Fruit fly (Drosophila melanogaster): ENCODE measurements around the gene CG15385.

CG15385 gene

dm6 chr2L:2194305-2194828 lies 18.0 kb downstream of the CG15385 start:
- TF ChIP-seq h (optimal IDR thresholded peaks at IDR 0.05): peak; percentile 32
- no peak for TF ChIP-seq psq (optimal IDR thresholded peaks at IDR 0.05)
- TF ChIP-seq insv (optimal IDR thresholded peaks at IDR 0.05): peak; percentile 22

DNA sequence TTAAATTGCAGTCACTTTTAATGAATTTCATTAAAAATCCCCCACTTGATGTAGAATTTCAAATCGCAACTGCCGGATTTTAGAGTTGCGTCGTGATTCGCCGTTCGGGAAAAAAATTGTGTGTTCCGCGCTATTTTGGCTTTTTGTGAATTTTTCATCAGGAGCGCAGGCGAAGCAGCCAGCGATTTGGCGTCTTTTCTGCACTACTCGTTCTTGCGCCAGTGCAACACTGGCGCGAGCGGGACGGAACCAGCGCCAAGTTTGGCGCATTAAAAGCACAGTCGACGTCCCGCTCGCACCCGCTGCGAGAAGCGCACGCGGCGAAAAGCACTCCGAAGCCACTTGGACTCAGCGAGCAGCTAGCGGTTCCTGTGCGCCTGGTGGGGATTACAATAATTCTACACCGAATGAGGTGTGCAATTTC lies 19.0 kb downstream of the CG15385 start:
- TF ChIP-seq insv (optimal IDR thresholded peaks at IDR 0.05) (no peak), h (optimal IDR thresholded peaks at IDR 0.05) (no peak), psq (optimal IDR thresholded peaks at IDR 0.05) (no peak), Sin3A (optimal IDR thresholded peaks at IDR 0.05) (no peak), ttk (optimal IDR thresholded peaks at IDR 0.05) (no peak), Myc (optimal IDR thresholded peaks at IDR 0.05) (no peak)

- TF ChIP-seq Myc (optimal IDR thresholded peaks at IDR 0.05) (no peak), Sin3A (optimal IDR thresholded peaks at IDR 0.05) (no peak), ttk (optimal IDR thresholded peaks at IDR 0.05) (no peak), psq (optimal IDR thresholded peaks at IDR 0.05) (no peak), h (optimal IDR thresholded peaks at IDR 0.05) (no peak), insv (optimal IDR thresholded peaks at IDR 0.05) (no peak)
Observed at dm6 chr2L:2192123-2192601, 20.2 kb downstream of the CG15385 start, which contains the start of gene CG10874. CG10874 (minus strand) TSS chr2L:2192386.

- TF ChIP-seq h (optimal IDR thresholded peaks at IDR 0.05) (no peak), ttk (optimal IDR thresholded peaks at IDR 0.05) (no peak), insv (optimal IDR thresholded peaks at IDR 0.05) (no peak), Myc (optimal IDR thresholded peaks at IDR 0.05) (no peak)
Observed at dm6 chr2L:2191404-2191803, 21.0 kb downstream of the CG15385 start.

- TF ChIP-seq psq (optimal IDR thresholded peaks at IDR 0.05): no peak
- no peak for TF ChIP-seq insv (optimal IDR thresholded peaks at IDR 0.05)
- no peak for TF ChIP-seq h (optimal IDR thresholded peaks at IDR 0.05)
- no peak for TF ChIP-seq Sin3A (optimal IDR thresholded peaks at IDR 0.05)
- TF ChIP-seq ttk (optimal IDR thresholded peaks at IDR 0.05): no peak
- no peak for TF ChIP-seq Myc (optimal IDR thresholded peaks at IDR 0.05)
Observed at dm6 chr2L:2190684-2191083, 21.7 kb downstream of the CG15385 start.

DNA sequence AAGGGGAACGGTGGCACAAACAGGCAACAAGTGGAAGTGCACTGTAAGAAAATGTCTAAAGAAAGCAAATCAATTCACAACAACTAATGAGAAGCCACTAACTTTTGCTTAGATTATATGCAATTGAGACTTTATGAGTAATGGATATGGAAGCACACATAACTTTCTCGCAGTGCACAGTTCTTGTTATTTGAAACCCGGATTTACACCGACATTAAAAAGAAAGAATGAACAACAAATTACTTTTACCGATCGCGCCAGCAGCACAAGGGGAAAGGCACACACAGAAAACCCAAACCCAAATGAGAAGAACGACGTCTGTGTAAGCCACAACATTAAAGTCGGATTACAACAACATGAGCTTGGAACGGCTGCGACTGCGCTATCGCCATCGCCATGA lies 23.3 kb downstream of the CG15385 start:
- no peak for TF ChIP-seq psq (optimal IDR thresholded peaks at IDR 0.05)

dm6 chr2L:2187411-2187810 lies 25.0 kb downstream of the CG15385 start:
- TF ChIP-seq Sin3A (optimal IDR thresholded peaks at IDR 0.05): no peak
- TF ChIP-seq insv (optimal IDR thresholded peaks at IDR 0.05): no peak
- no peak for TF ChIP-seq ttk (optimal IDR thresholded peaks at IDR 0.05)
- no peak for TF ChIP-seq psq (optimal IDR thresholded peaks at IDR 0.05)

- TF ChIP-seq Sin3A (optimal IDR thresholded peaks at IDR 0.05): no peak
- TF ChIP-seq ttk (optimal IDR thresholded peaks at IDR 0.05): no peak
- no peak for TF ChIP-seq h (optimal IDR thresholded peaks at IDR 0.05)
- TF ChIP-seq Myc (optimal IDR thresholded peaks at IDR 0.05): no peak
- no peak for TF ChIP-seq insv (optimal IDR thresholded peaks at IDR 0.05)
- no peak for TF ChIP-seq psq (optimal IDR thresholded peaks at IDR 0.05)
Observed at dm6 chr2L:2185373-2185772, 27.0 kb downstream of the CG15385 start.

- no peak for TF ChIP-seq insv (optimal IDR thresholded peaks at IDR 0.05)
- TF ChIP-seq h (optimal IDR thresholded peaks at IDR 0.05): no peak
- TF ChIP-seq ttk (optimal IDR thresholded peaks at IDR 0.05): no peak
- no peak for TF ChIP-seq Sin3A (optimal IDR thresholded peaks at IDR 0.05)
- TF ChIP-seq psq (optimal IDR thresholded peaks at IDR 0.05): no peak
- TF ChIP-seq Myc (optimal IDR thresholded peaks at IDR 0.05): no peak
Observed at dm6 chr2L:2184659-2185058, 27.7 kb downstream of the CG15385 start.

- TF ChIP-seq insv (optimal IDR thresholded peaks at IDR 0.05): no peak
Observed at dm6 chr2L:2184129-2184528, 28.2 kb downstream of the CG15385 start.

DNA sequence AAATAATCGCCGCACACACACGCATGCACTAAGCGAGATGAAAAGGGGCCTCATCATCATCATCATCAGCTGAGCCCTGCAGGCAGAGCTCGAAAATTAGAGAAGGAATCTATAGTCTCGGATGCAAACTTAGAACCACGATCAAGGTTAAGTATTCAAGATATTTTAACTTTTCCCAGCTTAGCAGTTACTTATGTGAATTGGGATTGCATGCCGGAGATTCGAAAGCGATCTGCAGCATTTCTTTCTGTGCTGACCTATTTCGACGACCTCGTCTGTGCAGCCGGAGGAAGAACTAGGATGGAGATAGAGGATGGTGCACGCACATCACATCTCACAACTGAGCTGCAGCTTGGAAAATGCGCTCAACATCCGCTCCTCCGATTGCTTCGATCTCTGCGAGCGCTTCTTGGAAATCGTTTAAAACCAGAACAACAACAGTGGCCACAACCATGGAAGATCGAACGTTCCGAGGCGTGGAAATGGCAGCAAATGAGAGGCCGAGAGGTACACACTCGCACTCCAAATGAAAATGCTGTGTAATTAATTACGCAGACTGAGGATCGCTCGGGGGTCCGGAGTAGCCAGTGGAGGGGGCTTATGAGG lies 29.5 kb downstream of the CG15385 start:
- no peak for TF ChIP-seq h (optimal IDR thresholded peaks at IDR 0.05)
- no peak for TF ChIP-seq ttk (optimal IDR thresholded peaks at IDR 0.05)
- no peak for TF ChIP-seq psq (optimal IDR thresholded peaks at IDR 0.05)
- no peak for TF ChIP-seq Sin3A (optimal IDR thresholded peaks at IDR 0.05)
- no peak for TF ChIP-seq Myc (optimal IDR thresholded peaks at IDR 0.05)
- TF ChIP-seq insv (optimal IDR thresholded peaks at IDR 0.05): no peak

DNA sequence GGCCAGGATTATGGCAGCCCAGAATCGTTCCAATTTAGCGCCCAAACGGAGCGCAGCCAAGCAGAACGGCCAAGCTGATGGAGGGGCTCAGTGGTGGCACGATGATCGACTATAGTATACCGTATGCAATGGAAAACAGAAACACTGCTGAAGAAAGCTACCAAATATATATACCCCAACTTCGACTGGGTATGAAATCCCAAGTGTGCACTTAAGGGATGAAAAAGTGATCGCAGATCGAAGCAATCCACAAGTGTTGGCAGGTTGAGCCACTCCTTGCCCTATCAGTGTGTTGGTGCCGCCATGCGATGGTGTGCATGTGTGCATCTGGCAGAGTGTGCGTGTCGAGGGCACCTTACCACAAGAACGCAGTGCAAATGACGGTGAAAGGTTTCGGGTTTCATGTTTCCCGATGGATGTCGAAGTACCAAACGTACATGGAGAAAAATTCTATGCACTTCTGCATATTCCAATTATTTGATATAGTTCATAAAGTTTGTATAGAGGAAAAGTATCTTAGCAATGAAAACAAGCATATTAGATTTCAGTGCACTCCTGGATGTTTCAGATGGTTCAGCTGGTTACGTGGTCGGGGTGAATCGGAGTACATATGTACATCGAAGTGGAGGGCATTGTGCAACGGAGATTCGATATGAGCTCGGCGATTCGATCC lies 30.3 kb downstream of the CG15385 start:
- TF ChIP-seq psq (optimal IDR thresholded peaks at IDR 0.05): no peak
- no peak for TF ChIP-seq Sin3A (optimal IDR thresholded peaks at IDR 0.05)
- no peak for TF ChIP-seq insv (optimal IDR thresholded peaks at IDR 0.05)
- TF ChIP-seq h (optimal IDR thresholded peaks at IDR 0.05): no peak
- TF ChIP-seq ttk (optimal IDR thresholded peaks at IDR 0.05): no peak
- TF ChIP-seq Myc (optimal IDR thresholded peaks at IDR 0.05): no peak

dm6 chr2L:2180665-2181064 lies 31.7 kb downstream of the CG15385 start:
- TF ChIP-seq Myc (optimal IDR thresholded peaks at IDR 0.05) (no peak), h (optimal IDR thresholded peaks at IDR 0.05) (no peak), Sin3A (optimal IDR thresholded peaks at IDR 0.05) (no peak), ttk (optimal IDR thresholded peaks at IDR 0.05) (no peak), insv (optimal IDR thresholded peaks at IDR 0.05) (no peak), psq (optimal IDR thresholded peaks at IDR 0.05) (no peak)

Data from Kc167 (cell line).